Worm (Caenorhabditis elegans): ENCODE data around the gene B0218.7.

The B0218.7 gene

ce11 chrIV:8181404-8181803, 15.6 kb upstream of the B0218.7 start:
- TF ChIP-seq F33H1.4 (GFP tag; IDR thresholded peaks at IDR 0.05), result no peak
- TF ChIP-seq K11D2.4 (GFP tag; IDR thresholded peaks at IDR 0.05), result no peak
- no peak for TF ChIP-seq sdz-38 (tag; optimal IDR thresholded peaks at IDR 0.05)
- TF ChIP-seq unc-62 (GFP tag; optimal IDR thresholded peaks at IDR 0.05), result no peak
- TF ChIP-seq hmg-20 (GFP tag; IDR thresholded peaks at IDR 0.05), result no peak
- TF ChIP-seq F57A8.1 (GFP tag; optimal IDR thresholded peaks at IDR 0.05), result no peak
- no peak for TF ChIP-seq F57C9.4 (tag; optimal IDR thresholded peaks at IDR 0.05)
- TF ChIP-seq nfya-1 (tag; optimal IDR thresholded peaks at IDR 0.05; ENCODE audit: borderline replicate concordance, insufficient read depth), result no peak
- no peak for TF ChIP-seq F49E8.2 (tag; optimal IDR thresholded peaks at IDR 0.05; ENCODE audit: insufficient read depth)
- no peak for TF ChIP-seq dox-1 (GFP tag; IDR thresholded peaks at IDR 0.05)
- no peak for TF ChIP-seq sea-2 (GFP tag; IDR thresholded peaks at IDR 0.05)
- TF ChIP-seq B0035.1 (tag; optimal IDR thresholded peaks at IDR 0.05), result no peak
- no peak for TF ChIP-seq snpc-4 (GFP tag; optimal IDR thresholded peaks at IDR 0.05)
- no peak for TF ChIP-seq snpc-4 (tag; optimal IDR thresholded peaks at IDR 0.05)
- no peak for TF ChIP-seq cebp-1 (GFP tag; IDR thresholded peaks at IDR 0.05)
- no peak for TF ChIP-seq cebp-1 (tag; optimal IDR thresholded peaks at IDR 0.05)
- TF ChIP-seq snpc-1.1 (tag; optimal IDR thresholded peaks at IDR 0.05; ENCODE audit: insufficient read depth), result no peak
- no peak for TF ChIP-seq tbp1 (GFP tag; optimal IDR thresholded peaks at IDR 0.05)
- TF ChIP-seq atf-7 (tag; optimal IDR thresholded peaks at IDR 0.05), result no peak
- no peak for TF ChIP-seq nfyb-1 (GFP tag; IDR thresholded peaks at IDR 0.05)

ce11 chrIV:8175686-8176532, 10.1 kb upstream of the B0218.7 start, which contains the start of gene pct-1:
pct-1 (plus strand) TSS chrIV:8176482.
- TF ChIP-seq attf-6 (GFP tag; IDR thresholded peaks at IDR 0.05), result no peak
- TF ChIP-seq F55B11.4 (tag; optimal IDR thresholded peaks at IDR 0.05; ENCODE audit: borderline replicate concordance, insufficient read depth), result no peak
- TF ChIP-seq egl-18 (GFP tag; IDR thresholded peaks at IDR 0.05), result no peak
- TF ChIP-seq tbx-9 (tag; optimal IDR thresholded peaks at IDR 0.05; ENCODE audit: borderline replicate concordance), result no peak
- no peak for TF ChIP-seq T26A5.8 (tag; optimal IDR thresholded peaks at IDR 0.05)

DNA sequence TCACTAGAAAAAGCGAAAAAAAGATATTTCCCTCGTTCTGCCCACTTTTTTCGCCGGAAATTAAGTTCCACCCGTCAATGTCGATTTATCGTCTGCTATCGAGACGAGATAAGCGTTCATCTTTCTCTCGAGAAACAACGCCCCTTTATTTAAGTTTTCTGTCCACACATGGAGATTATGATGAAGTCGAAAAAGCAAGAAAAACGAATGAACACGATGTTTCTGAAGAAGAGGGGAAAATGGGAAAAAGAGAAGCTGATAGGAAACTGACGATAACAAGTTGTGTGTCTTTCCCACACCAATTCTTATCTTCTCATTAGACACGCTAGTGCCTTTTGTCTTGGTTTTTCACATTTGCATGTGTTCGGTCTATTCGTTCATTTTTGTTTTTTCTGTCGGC, 8.9 kb upstream of the B0218.7 start:
- TF ChIP-seq nhr-80 (tag; optimal IDR thresholded peaks at IDR 0.05) (peak; percentile 91), ets-4 (GFP tag; optimal IDR thresholded peaks at IDR 0.05) (peak; percentile 23), egrh-3 (GFP tag; IDR thresholded peaks at IDR 0.05) (no peak)

ce11 chrIV:8173610-8174009, 7.8 kb upstream of the B0218.7 start:
- TF ChIP-seq C17E4.6 (GFP tag; IDR thresholded peaks at IDR 0.05) (no peak), efl-1 (GFP tag; optimal IDR thresholded peaks at IDR 0.05) (no peak), ztf-26 (tag; optimal IDR thresholded peaks at IDR 0.05) (no peak), let-607 (tag; optimal IDR thresholded peaks at IDR 0.05) (no peak), attf-3 (GFP tag; conservative IDR thresholded peaks at IDR 0.05) (no peak), F23B12.7 (tag; optimal IDR thresholded peaks at IDR 0.05; ENCODE audit: insufficient read depth) (no peak), cebp-2 (GFP tag; IDR thresholded peaks at IDR 0.05) (no peak), sea-2 (GFP tag; IDR thresholded peaks at IDR 0.05) (no peak), Y79H2A.3 (GFP tag; conservative IDR thresholded peaks at IDR 0.05) (no peak), ets-4 (GFP tag; optimal IDR thresholded peaks at IDR 0.05) (no peak), madf-10 (tag; optimal IDR thresholded peaks at IDR 0.05) (no peak), T07F8.4 (tag; optimal IDR thresholded peaks at IDR 0.05) (no peak), nfya-2 (GFP tag; IDR thresholded peaks at IDR 0.05) (no peak), mes-4 (tag; optimal IDR thresholded peaks at IDR 0.05) (no peak), dpff-1 (tag; optimal IDR thresholded peaks at IDR 0.05) (no peak), F33H1.4 (GFP tag; IDR thresholded peaks at IDR 0.05) (no peak)

Measured in whole organism, young adult.